Worm (Caenorhabditis elegans): Measurements from ENCODE around the gene C09F5.3.
"Not testable (repeated sequence)": the region's sequence is repeated elsewhere in the genome, so short reads cannot be mapped to it uniquely, and the experiment has no call there.

DNA sequence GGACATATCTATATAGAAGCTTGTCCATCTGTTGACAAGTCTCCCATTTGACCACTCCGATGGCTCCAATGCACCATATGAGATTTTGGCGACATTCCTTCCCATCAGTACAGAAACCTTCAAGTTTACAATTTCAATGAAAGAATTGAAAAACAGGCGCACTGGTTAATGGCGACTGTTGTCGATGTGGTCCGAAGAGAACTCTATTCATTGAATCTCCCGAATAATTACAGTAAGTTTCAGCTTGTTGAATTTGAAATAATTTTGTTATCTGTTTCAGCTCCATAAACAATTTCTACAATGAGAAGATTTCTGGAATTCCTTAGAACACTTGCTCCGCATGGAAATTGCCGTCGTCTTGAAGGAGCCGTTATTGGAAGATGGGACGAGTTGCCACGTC, 23.8 kb upstream of the C09F5.3 start, which contains the start of gene elf-1:
- TF ChIP-seq cog-1 (tag; optimal IDR thresholded peaks at IDR 0.05); ref-1 (GFP tag; conservative IDR thresholded peaks at IDR 0.05); klf-2 (GFP tag; conservative IDR thresholded peaks at IDR 0.05); flt-1 (GFP tag; IDR thresholded peaks at IDR 0.05); T22C8.4 (GFP tag; IDR thresholded peaks at IDR 0.05); ztf-23 (GFP tag; IDR thresholded peaks at IDR 0.05); med-1 (GFP tag; optimal IDR thresholded peaks at IDR 0.05; ENCODE audit: insufficient read depth); ztf-29 (GFP tag; IDR thresholded peaks at IDR 0.05): not testable (repeated sequence)
